Fruit fly (Drosophila melanogaster) whole organism, embryonic: Measurements from ENCODE around the gene CG10907.

ENCODE experiments used
- CG10321 ChIP-seq: fragments of 200-800 bp; sonication (Bioruptor generic); IDR thresholded peaks from 2 replicates; pipeline ENCODE4 v1.3.6; 2022; ENCODE audit warnings: missing biosample characterization, missing genetic modification characterization
- CG10462 ChIP-seq: fragments of 200-800 bp; sonication (Bioruptor generic); optimal IDR thresholded peaks from 2 replicates; lab custom pipeline; 2016; ENCODE audit warnings: missing biosample characterization, missing genetic modification characterization
- CG11695 ChIP-seq: fragments of 200-800 bp; sonication (Bioruptor generic); IDR thresholded peaks from 3 replicates; pipeline ENCODE4 v1.3.6; 2022; ENCODE audit warnings: missing biosample characterization, missing genetic modification characterization
- CG12236 ChIP-seq: fragments of 200-800 bp; sonication (Bioruptor generic); optimal IDR thresholded peaks from 2 replicates; lab custom pipeline; 2016; ENCODE audit warnings: missing biosample characterization, missing genetic modification characterization
- CG13123 ChIP-seq: fragments of 200-800 bp; sonication (Bioruptor generic); optimal IDR thresholded peaks from 2 replicates; lab custom pipeline; 2016; ENCODE audit warnings: missing biosample characterization, missing genetic modification characterization
- CG14441 ChIP-seq: fragments of 200-800 bp; sonication (Bioruptor generic); IDR thresholded peaks from 2 replicates; pipeline ENCODE4 v1.3.6; 2022; ENCODE audit warnings: missing biosample characterization, missing genetic modification characterization
- CG15601 ChIP-seq: fragments of 200-800 bp; sonication (Bioruptor generic); optimal IDR thresholded peaks from 3 replicates; lab custom pipeline; 2019; ENCODE audit warnings: missing biosample characterization, mild to moderate bottlenecking, missing genetic modification characterization, moderate library complexity
- CG16813 ChIP-seq: fragments of 200-800 bp; sonication (Bioruptor generic); IDR thresholded peaks from 3 replicates; pipeline ENCODE4 v1.3.6; 2022; ENCODE audit warnings: missing biosample characterization, missing genetic modification characterization; ENCODE audit not compliant: partially characterized antibody
- CG17186 ChIP-seq: fragments of 200-800 bp; sonication (Bioruptor generic); optimal IDR thresholded peaks from 3 replicates; lab custom pipeline; 2017; ENCODE audit warnings: missing biosample characterization, missing genetic modification reagents, missing genetic modification characterization
- CG1792 ChIP-seq: fragments of 200-800 bp; sonication (Bioruptor generic); optimal IDR thresholded peaks from 2 replicates; lab custom pipeline; 2016; ENCODE audit warnings: missing biosample characterization, missing genetic modification characterization
- CG18619 ChIP-seq: fragments of 200-800 bp; sonication (Bioruptor generic); optimal IDR thresholded peaks from 3 replicates; lab custom pipeline; 2017; ENCODE audit warnings: missing biosample characterization, mild to moderate bottlenecking, missing genetic modification characterization
- CG2116 ChIP-seq: fragments of 200-800 bp; sonication (Bioruptor generic); optimal IDR thresholded peaks from 3 replicates; lab custom pipeline; 2018; ENCODE audit warnings: missing biosample characterization, mild to moderate bottlenecking, missing genetic modification characterization
- CG2875 ChIP-seq: fragments of 200-800 bp; sonication (Bioruptor generic); optimal IDR thresholded peaks from 2 replicates; lab custom pipeline; 2017; ENCODE audit warnings: missing biosample characterization, mild to moderate bottlenecking, missing genetic modification characterization, missing genetic modification reagents
- CG30020 ChIP-seq: fragments of 200-800 bp; optimal IDR thresholded peaks from 2 replicates; lab custom pipeline; 2019; ENCODE audit warnings: missing biosample characterization, mild to moderate bottlenecking, missing genetic modification characterization, moderate library complexity
- CG3847 ChIP-seq: fragments of 200-800 bp; sonication (Bioruptor generic); IDR thresholded peaks from 2 replicates; pipeline ENCODE4 v1.3.6; 2022; ENCODE audit warnings: missing biosample characterization, missing genetic modification characterization
- CG4707 ChIP-seq: fragments of 200-800 bp; sonication (Bioruptor generic); optimal IDR thresholded peaks from 2 replicates; lab custom pipeline; 2018; ENCODE audit warnings: missing biosample characterization, mild to moderate bottlenecking, missing genetic modification characterization, moderate library complexity
- CG7357 ChIP-seq: fragments of 200-800 bp; sonication (Bioruptor generic); IDR thresholded peaks from 3 replicates; pipeline ENCODE4 v1.3.6; 2022; ENCODE audit warnings: missing biosample characterization, missing genetic modification characterization
- CG7786 ChIP-seq: fragments of 200-800 bp; sonication (Bioruptor generic); optimal IDR thresholded peaks from 2 replicates; lab custom pipeline; 2016; ENCODE audit warnings: missing biosample characterization, missing genetic modification characterization
- CG7839 ChIP-seq: fragments of 200-800 bp; sonication (Bioruptor generic); optimal IDR thresholded peaks from 3 replicates; lab custom pipeline; 2018; ENCODE audit warnings: missing biosample characterization, mild to moderate bottlenecking, missing genetic modification characterization, moderate library complexity
- CG9215 ChIP-seq: fragments of 200-800 bp; sonication (Bioruptor generic); IDR thresholded peaks from 2 replicates; pipeline ENCODE4 v1.3.6; 2022; ENCODE audit warnings: missing biosample characterization, missing genetic modification characterization
- Camta ChIP-seq: fragments of 200-800 bp; sonication (Bioruptor generic); optimal IDR thresholded peaks from 2 replicates; lab custom pipeline; 2016; ENCODE audit warnings: missing biosample characterization, missing genetic modification characterization
- Dad ChIP-seq: fragments of 200-800 bp; sonication (Bioruptor generic); optimal IDR thresholded peaks from 3 replicates; lab custom pipeline; 2016; ENCODE audit warnings: missing biosample characterization, missing genetic modification characterization
- Deaf1 ChIP-seq: fragments of 200-800 bp; optimal IDR thresholded peaks from 3 replicates; lab custom pipeline; 2019; ENCODE audit warnings: missing biosample characterization, mild to moderate bottlenecking, missing genetic modification characterization, moderate library complexity
- ERR ChIP-seq: fragments of 200-800 bp; sonication (Bioruptor generic); optimal IDR thresholded peaks from 2 replicates; lab custom pipeline; 2016; ENCODE audit warnings: missing biosample characterization, missing genetic modification characterization
- GATAe ChIP-seq: fragments of 200-800 bp; sonication (Bioruptor generic); conservative IDR thresholded peaks from 2 replicates; pipeline ENCODE4 v1.3.6; 2022; ENCODE audit warnings: missing biosample characterization, missing genetic modification characterization
- Gsc ChIP-seq: fragments of 200-800 bp; sonication (Bioruptor generic); IDR thresholded peaks from 2 replicates; pipeline ENCODE4 v1.3.6; 2022; ENCODE audit warnings: missing biosample characterization, missing genetic modification characterization
- H15 ChIP-seq: fragments of 200-800 bp; sonication (Bioruptor generic); IDR thresholded peaks from 3 replicates; pipeline ENCODE4 v1.3.6; 2022; ENCODE audit warnings: missing biosample characterization, missing genetic modification characterization
- H2.0 ChIP-seq: fragments of 200-800 bp; sonication (Bioruptor generic); IDR thresholded peaks from 2 replicates; pipeline ENCODE4 v1.3.6; 2022; ENCODE audit warnings: missing biosample characterization, missing genetic modification characterization
- HLH3B ChIP-seq: fragments of 200-800 bp; sonication (Bioruptor generic); IDR thresholded peaks from 2 replicates; pipeline ENCODE4 v1.3.6; 2022; ENCODE audit warnings: missing biosample characterization, missing genetic modification characterization
- MTF-1 ChIP-seq: fragments of 200-800 bp; sonication (Bioruptor generic); optimal IDR thresholded peaks from 2 replicates; lab custom pipeline; 2018; ENCODE audit warnings: missing biosample characterization, mild to moderate bottlenecking, missing genetic modification characterization, borderline replicate concordance
- Med ChIP-seq: fragments of 200-800 bp; sonication (Bioruptor generic); peaks from one replicate; lab custom pipeline; 2016; ENCODE audit warnings: missing biosample characterization, missing genetic modification characterization, mild to moderate bottlenecking, inconsistent platforms, moderate library complexity
- NK7.1 ChIP-seq: fragments of 200-800 bp; sonication (Bioruptor generic); optimal IDR thresholded peaks from 3 replicates; lab custom pipeline; 2016; ENCODE audit warnings: missing biosample characterization, missing genetic modification characterization
- Nf-YB ChIP-seq: fragments of 200-800 bp; sonication (Bioruptor generic); optimal IDR thresholded peaks from 3 replicates; lab custom pipeline; 2019; ENCODE audit warnings: missing biosample characterization, mild to moderate bottlenecking, missing genetic modification characterization, moderate library complexity
- Scr ChIP-seq: fragments of 200-800 bp; sonication (Bioruptor generic); IDR thresholded peaks from 2 replicates; pipeline ENCODE4 v1.3.6; 2022; ENCODE audit warnings: missing biosample characterization, missing genetic modification characterization; ENCODE audit not compliant: partially characterized antibody
- aop ChIP-seq: fragments of 200-800 bp; sonication (Bioruptor generic); IDR thresholded peaks from 2 replicates; pipeline ENCODE4 v1.3.6; 2022; ENCODE audit warnings: missing biosample characterization, missing genetic modification characterization
- ase ChIP-seq: fragments of 200-800 bp; sonication (Bioruptor generic); IDR thresholded peaks from 3 replicates; pipeline ENCODE4 v1.3.6; 2022; ENCODE audit warnings: missing biosample characterization, missing genetic modification characterization
- ash1 ChIP-seq: fragments of 200-800 bp; sonication (Bioruptor generic); optimal IDR thresholded peaks from 2 replicates; lab custom pipeline; 2018; ENCODE audit warnings: missing biosample characterization, mild to moderate bottlenecking, missing genetic modification characterization
- emc ChIP-seq: fragments of 200-800 bp; sonication (Bioruptor generic); optimal IDR thresholded peaks from 2 replicates; lab custom pipeline; 2016; ENCODE audit warnings: missing biosample characterization, missing genetic modification characterization
- gcm2 ChIP-seq: fragments of 200-800 bp; sonication (Bioruptor generic); optimal IDR thresholded peaks from 2 replicates; lab custom pipeline; 2016; ENCODE audit warnings: missing biosample characterization, missing genetic modification characterization
- mam ChIP-seq: fragments of 200-800 bp; sonication (Bioruptor generic); optimal IDR thresholded peaks from 3 replicates; lab custom pipeline; 2016; ENCODE audit warnings: missing biosample characterization, missing genetic modification characterization
- nau ChIP-seq: fragments of 200-800 bp; sonication (Bioruptor generic); optimal IDR thresholded peaks from 3 replicates; lab custom pipeline; 2017; ENCODE audit warnings: missing biosample characterization, mild to moderate bottlenecking, missing genetic modification characterization, missing genetic modification reagents
- nmo ChIP-seq: fragments of 200-800 bp; sonication (Bioruptor generic); optimal IDR thresholded peaks from 2 replicates; lab custom pipeline; 2018; ENCODE audit warnings: missing biosample characterization, mild to moderate bottlenecking, missing genetic modification characterization, moderate library complexity
- org-1 ChIP-seq: fragments of 200-800 bp; sonication (Bioruptor generic); optimal IDR thresholded peaks from 2 replicates; lab custom pipeline; 2017; ENCODE audit warnings: missing biosample characterization, missing genetic modification characterization
- schlank ChIP-seq: fragments of 200-800 bp; sonication (Bioruptor generic); optimal IDR thresholded peaks from 2 replicates; lab custom pipeline; 2018; ENCODE audit warnings: missing biosample characterization, mild to moderate bottlenecking, missing genetic modification characterization
- scrt ChIP-seq: fragments of 200-800 bp; sonication (Bioruptor generic); optimal IDR thresholded peaks from 2 replicates; lab custom pipeline; 2018; ENCODE audit warnings: missing biosample characterization, mild to moderate bottlenecking, missing genetic modification characterization, moderate library complexity
- sima ChIP-seq: fragments of 200-800 bp; sonication (Bioruptor generic); optimal IDR thresholded peaks from 2 replicates; lab custom pipeline; 2016; ENCODE audit warnings: missing biosample characterization, missing genetic modification characterization
- sisA ChIP-seq: fragments of 200-800 bp; sonication (Bioruptor generic); IDR thresholded peaks from 2 replicates; pipeline ENCODE4 v1.3.6; 2022; ENCODE audit warnings: missing biosample characterization, missing genetic modification characterization
- tio ChIP-seq: fragments of 200-800 bp; sonication (Bioruptor generic); optimal IDR thresholded peaks from 2 replicates; lab custom pipeline; 2017; ENCODE audit warnings: missing biosample characterization, missing genetic modification characterization, inconsistent platforms
- toy ChIP-seq: fragments of 200-800 bp; sonication (Bioruptor generic); IDR thresholded peaks from 2 replicates; pipeline ENCODE4 v1.3.6; 2022; ENCODE audit warnings: missing biosample characterization, missing genetic modification characterization
- yki ChIP-seq: fragments of >200 bp; optimal IDR thresholded peaks from 3 replicates; lab custom pipeline; 2018
- zen2 ChIP-seq: fragments of 200-800 bp; sonication (Bioruptor generic); IDR thresholded peaks from 3 replicates; pipeline ENCODE4 v1.3.6; 2022; ENCODE audit warnings: missing biosample characterization, missing genetic modification characterization; ENCODE audit not compliant: partially characterized antibody

CG10907 gene

DNA sequence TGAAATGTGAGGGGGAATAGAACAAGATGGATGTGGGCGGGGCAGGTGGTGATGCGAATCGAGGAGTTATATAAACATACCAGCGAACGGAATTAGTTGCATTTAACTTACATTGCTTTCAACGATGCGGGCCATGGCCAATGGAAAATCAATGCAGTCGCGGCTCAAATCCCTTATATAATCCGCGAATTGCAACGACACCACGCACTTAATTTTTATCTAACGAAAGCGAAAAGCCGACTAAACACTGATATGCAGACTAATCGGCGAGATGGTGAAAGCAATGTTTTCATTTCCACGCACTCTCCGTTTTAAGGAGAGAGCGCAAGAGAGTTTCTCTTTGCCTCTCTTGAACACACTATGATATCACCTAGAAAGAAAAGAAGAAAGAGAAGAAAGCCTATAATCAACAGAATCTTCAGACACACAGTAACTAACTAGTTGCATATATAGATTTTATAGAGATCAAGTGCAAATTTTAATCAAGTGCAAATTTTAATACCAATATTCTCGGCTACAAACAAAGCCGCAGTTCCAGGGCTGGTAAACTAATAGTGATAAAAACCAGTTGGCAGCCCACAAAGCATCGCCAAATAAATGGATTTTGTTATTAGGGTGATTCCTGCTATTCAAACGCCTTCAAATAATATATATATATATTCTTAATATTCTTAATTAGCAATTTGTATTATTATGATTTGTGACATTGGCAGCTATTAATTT lies 28.6 kb downstream of the CG10907 start, which contains the start of the genes CG11597 and CG5946 (continued):
- TF ChIP-seq CG16813 (GFP tag; lab: Robert Waterston, UW) (peak; percentile 19; the same call in 1 of the 3 replicates), NK7.1 (GFP tag; lab: Kevin White, UChicago) (no peak), CG13123 (GFP tag; lab: Kevin White, UChicago) (no peak), CG15601 (no peak), tio (no peak), CG11695 (GFP tag; lab: Robert Waterston, UW) (no peak), CG12236 (GFP tag; lab: Kevin White, UChicago) (no peak), CG18619 (GFP tag; lab: Kevin White, UChicago) (no peak), H2.0 (GFP tag; lab: Robert Waterston, UW) (no peak), org-1 (GFP tag; lab: Kevin White, UChicago) (no peak), CG2116 (GFP tag; lab: Kevin White, UChicago) (peak; percentile 13), sisA (GFP tag; lab: Robert Waterston, UW) (no peak), CG7357 (GFP tag; lab: Robert Waterston, UW) (no peak), nmo (GFP tag; lab: Kevin White, UChicago) (no peak), ase (GFP tag; lab: Robert Waterston, UW) (no peak), nau (no peak), Camta (no peak), Deaf1 (peak; percentile 47), CG4707 (GFP tag; lab: Kevin White, UChicago) (no peak), gcm2 (GFP tag; lab: Kevin White, UChicago) (no peak), mam (GFP tag; lab: Kevin White, UChicago) (peak; percentile 27), CG3847 (peak; percentile 49), CG10462 (GFP tag; lab: Kevin White, UChicago) (no peak), MTF-1 (GFP tag; lab: Kevin White, UChicago) (no peak), Scr (no peak), CG1792 (GFP tag; lab: Kevin White, UChicago) (no peak), CG14441 (no peak), H15 (GFP tag; lab: Robert Waterston, UW) (no peak; the same call in 2 of the 3 replicates), emc (GFP tag; lab: Kevin White, UChicago) (no peak), CG2875 (GFP tag; lab: Kevin White, UChicago) (no peak), ash1 (no peak), CG30020 (tag; lab: Kevin White, UChicago) (no peak), Nf-YB (GFP tag; lab: Kevin White, UChicago) (no peak), Dad (no peak), HLH3B (no peak), CG7786 (GFP tag; lab: Kevin White, UChicago) (no peak), sima (GFP tag; lab: Kevin White, UChicago) (no peak), Gsc (GFP tag; lab: Robert Waterston, UW) (no peak), aop (GFP tag; lab: Robert Waterston, UW) (no peak), CG7839 (tag; lab: Kevin White, UChicago) (no peak), GATAe (GFP tag; lab: Robert Waterston, UW) (no peak), CG17186 (no peak), CG10321 (GFP tag; lab: Robert Waterston, UW) (no peak), yki (peak; percentile 19), scrt (GFP tag; lab: Kevin White, UChicago) (no peak), schlank (tag; lab: Kevin White, UChicago) (no peak), ERR (no peak), zen2 (no peak), toy (no peak), Med (GFP tag; lab: Kevin White, UChicago) (peak; percentile 73), CG9215 (GFP tag; lab: Robert Waterston, UW) (no peak; the same call in 1 of the 2 replicates)
